Worm (Caenorhabditis elegans) whole organism, young adult: ENCODE results near the gene psd-1.

Experiments used
- D2030.7 ChIP-seq: fragments of 200-800 bp; sonication (Bioruptor generic); IDR thresholded peaks from 2 replicates; pipeline ENCODE4 v1.3.6; 2022; ENCODE audit warnings: missing genetic modification reagents, missing genetic modification characterization, missing compliant biosample characterization
- F37B4.10 ChIP-seq: fragments of 200-800 bp; sonication (Bioruptor generic); IDR thresholded peaks from 2 replicates; pipeline ENCODE4 v1.3.6; 2022; ENCODE audit warnings: missing genetic modification characterization, missing compliant biosample characterization
- F57A8.1 ChIP-seq: fragments of 200-800 bp; sonication (Bioruptor generic); optimal IDR thresholded peaks from 2 replicates; lab custom pipeline; 2018; ENCODE audit warnings: mild to moderate bottlenecking, missing genetic modification characterization, moderate library complexity, missing compliant biosample characterization
- K12H6.12 ChIP-seq: fragments of 200-800 bp; sonication (Bioruptor generic); optimal IDR thresholded peaks from 2 replicates; lab custom pipeline; 2018; ENCODE audit warnings: mild to moderate bottlenecking, missing genetic modification characterization, missing compliant biosample characterization
- ZK185.1 ChIP-seq: sonication (generic microtip); optimal IDR thresholded peaks from 2 replicates; lab custom pipeline; 2016; ENCODE audit warnings: mild to moderate bottlenecking, missing genetic modification characterization, missing compliant biosample characterization; ENCODE audit not compliant: poor library complexity, severe bottlenecking
- akir-1 ChIP-seq: fragments of 200-800 bp; sonication (Bioruptor generic); optimal IDR thresholded peaks from 2 replicates; lab custom pipeline; 2018; ENCODE audit warnings: mild to moderate bottlenecking, missing genetic modification characterization, moderate library complexity, missing compliant biosample characterization
- aptf-3 ChIP-seq: fragments of 200-800 bp; sonication (Bioruptor generic); IDR thresholded peaks from 2 replicates; pipeline ENCODE4 v1.3.6; 2022; ENCODE audit warnings: missing genetic modification characterization, missing compliant biosample characterization
- attf-3 ChIP-seq: fragments of 200-800 bp; sonication (Bioruptor generic); conservative IDR thresholded peaks from 2 replicates; pipeline ENCODE4 v1.3.6; 2022; ENCODE audit warnings: missing genetic modification reagents, missing genetic modification characterization, missing compliant biosample characterization
- attf-6 ChIP-seq: fragments of 200-800 bp; sonication (Bioruptor generic); IDR thresholded peaks from 2 replicates; pipeline ENCODE4 v1.3.6; 2022; ENCODE audit warnings: missing genetic modification reagents, missing genetic modification characterization, missing compliant biosample characterization
- ceh-40 ChIP-seq: fragments of 200-800 bp; sonication (Bioruptor generic); IDR thresholded peaks from 2 replicates; pipeline ENCODE4 v1.3.6; 2022; ENCODE audit warnings: missing genetic modification characterization, missing compliant biosample characterization
- ceh-91 ChIP-seq: fragments of 200-800 bp; sonication (Bioruptor generic); IDR thresholded peaks from 2 replicates; pipeline ENCODE4 v1.3.6; 2022; ENCODE audit warnings: missing genetic modification reagents, missing genetic modification characterization, missing compliant biosample characterization
- dpff-1 ChIP-seq: sonication (generic microtip); optimal IDR thresholded peaks from 2 replicates; lab custom pipeline; 2017; ENCODE audit warnings: mild to moderate bottlenecking, missing genetic modification characterization, missing compliant biosample characterization
- egl-18 ChIP-seq: fragments of 200-800 bp; sonication (Bioruptor generic); IDR thresholded peaks from 2 replicates; pipeline ENCODE4 v1.3.6; 2022; ENCODE audit warnings: missing genetic modification reagents, missing genetic modification characterization, missing compliant biosample characterization
- ekl-4 ChIP-seq: fragments of 200-800 bp; sonication (Bioruptor generic); IDR thresholded peaks from 2 replicates; pipeline ENCODE4 v1.3.6; 2022; ENCODE audit warnings: missing genetic modification reagents, missing genetic modification characterization, missing compliant biosample characterization
- ets-4 ChIP-seq: fragments of 200-800 bp; sonication (Bioruptor generic); optimal IDR thresholded peaks from 2 replicates; lab custom pipeline; 2018; ENCODE audit warnings: mild to moderate bottlenecking, missing genetic modification characterization, missing compliant biosample characterization
- gei-17 ChIP-seq: fragments of 200-800 bp; sonication (Bioruptor generic); optimal IDR thresholded peaks from 2 replicates; lab custom pipeline; 2018; ENCODE audit warnings: mild to moderate bottlenecking, missing genetic modification characterization, missing compliant biosample characterization
- hlh-26 ChIP-seq: fragments of 200-800 bp; sonication (Bioruptor generic); conservative IDR thresholded peaks from 2 replicates; pipeline ENCODE4 v1.3.6; 2022; ENCODE audit warnings: missing genetic modification reagents, missing genetic modification characterization, missing compliant biosample characterization
- hmg-1.2 ChIP-seq: fragments of 200-800 bp; sonication (Bioruptor generic); IDR thresholded peaks from 2 replicates; pipeline ENCODE4 v1.3.6; 2022; ENCODE audit warnings: missing genetic modification reagents, missing genetic modification characterization, missing compliant biosample characterization
- hmg-20 ChIP-seq: fragments of 200-800 bp; sonication (Bioruptor generic); IDR thresholded peaks from 2 replicates; pipeline ENCODE4 v1.3.6; 2022; ENCODE audit warnings: missing genetic modification reagents, missing genetic modification characterization, missing compliant biosample characterization
- lsy-27 ChIP-seq: sonication (generic microtip); optimal IDR thresholded peaks from 2 replicates; lab custom pipeline; 2017; ENCODE audit warnings: missing genetic modification characterization, mild to moderate bottlenecking, missing compliant biosample characterization, antibody characterized with exemption, missing genotype, borderline replicate concordance; ENCODE audit not compliant: insufficient read depth
- madf-10 ChIP-seq: sonication (generic microtip); optimal IDR thresholded peaks from 2 replicates; lab custom pipeline; 2016; ENCODE audit warnings: mild to moderate bottlenecking, missing genetic modification characterization, missing compliant biosample characterization
- madf-3 ChIP-seq: fragments of 200-800 bp; sonication (Bioruptor generic); IDR thresholded peaks from 2 replicates; pipeline ENCODE4 v1.3.6; 2022; ENCODE audit warnings: missing genetic modification reagents, missing genetic modification characterization, missing compliant biosample characterization
- madf-6 ChIP-seq: fragments of 200-800 bp; sonication (Bioruptor generic); IDR thresholded peaks from 2 replicates; pipeline ENCODE4 v1.3.6; 2022; ENCODE audit warnings: missing genetic modification reagents, missing genetic modification characterization, missing compliant biosample characterization
- mes-4 ChIP-seq: sonication (generic microtip); optimal IDR thresholded peaks from 2 replicates; lab custom pipeline; 2016; ENCODE audit warnings: missing genotype, missing genetic modification characterization, missing compliant biosample characterization
- nhr-80 ChIP-seq: sonication (generic microtip); optimal IDR thresholded peaks from 2 replicates; lab custom pipeline; 2016; ENCODE audit warnings: missing genetic modification characterization, missing compliant biosample characterization
- pbrm-1 ChIP-seq: fragments of 200-800 bp; sonication (Bioruptor generic); IDR thresholded peaks from 2 replicates; pipeline ENCODE4 v1.3.6; 2022; ENCODE audit warnings: missing genetic modification reagents, missing genetic modification characterization, missing compliant biosample characterization
- pha-4 ChIP-seq: fragments of 150-350 bp; sonication (generic microtip); optimal IDR thresholded peaks from 2 replicates; lab custom pipeline; 2014; ENCODE audit warnings: missing biosample characterization, missing genetic modification reagents, missing genetic modification characterization
- rec-8 ChIP-seq, 2 experiments: sonication (generic microtip); optimal IDR thresholded peaks; 2 replicates each; lab custom pipeline; 2016; ENCODE audit warnings: mild to moderate bottlenecking in 2 of 2, missing genetic modification characterization in 2 of 2, missing genetic modification reagents in 2 of 2, missing genotype in 2 of 2, missing biosample characterization in 1 of 2, missing compliant biosample characterization in 1 of 2, moderate library complexity in 1 of 2
- sdz-38 ChIP-seq: sonication (generic microtip); optimal IDR thresholded peaks from 2 replicates; lab custom pipeline; 2016; ENCODE audit warnings: missing genotype, missing genetic modification characterization, missing compliant biosample characterization
- snpc-1.1 ChIP-seq: sonication (generic microtip); optimal IDR thresholded peaks from 2 replicates; lab custom pipeline; 2017; ENCODE audit warnings: missing genetic modification characterization, mild to moderate bottlenecking, missing compliant biosample characterization, antibody characterized with exemption, moderate library complexity, missing genotype, missing genetic modification reagents; ENCODE audit not compliant: insufficient read depth
- tbp1 ChIP-seq: fragments of 200-800 bp; sonication (Bioruptor generic); optimal IDR thresholded peaks from 2 replicates; lab custom pipeline; 2018; ENCODE audit warnings: mild to moderate bottlenecking, missing genetic modification characterization, missing compliant biosample characterization
- zfh-2 ChIP-seq: fragments of 200-800 bp; sonication (Bioruptor generic); conservative IDR thresholded peaks from 2 replicates; pipeline ENCODE4 v1.3.6; 2022; ENCODE audit warnings: missing genetic modification reagents, missing genetic modification characterization, missing compliant biosample characterization
- zim-3 ChIP-seq: sonication (generic microtip); optimal IDR thresholded peaks from 2 replicates; lab custom pipeline; 2017; ENCODE audit warnings: mild to moderate bottlenecking, missing genetic modification characterization, moderate library complexity, missing compliant biosample characterization

Gene psd-1

ce11 chrIII:7275296-7275695 is at the start of gene psd-1:
TSS of gene psd-1 (minus strand) at chrIII:7275396.
- no peak for TF ChIP-seq ekl-4 (GFP tag; lab: Robert Waterston, UW)
- no peak for TF ChIP-seq ZK185.1 (tag; lab: Kevin White, UChicago)

DNA sequence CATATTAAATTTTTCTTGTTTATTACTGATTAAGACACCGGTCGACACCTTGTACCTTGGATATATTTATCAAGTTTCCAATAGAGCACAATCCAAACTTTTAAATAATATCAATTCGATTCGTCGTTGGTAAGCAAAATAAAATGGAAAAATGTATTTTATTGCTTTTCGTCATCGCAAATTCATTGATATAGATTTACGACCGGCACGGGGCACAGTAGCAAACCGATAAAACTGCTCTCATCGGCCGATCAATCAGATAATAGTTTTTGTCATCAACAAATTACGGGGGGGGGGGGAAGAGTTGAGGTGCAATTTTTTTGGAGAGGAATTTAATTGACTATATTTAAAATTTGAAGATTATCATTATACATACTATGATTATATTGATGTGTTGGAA is 48.1 kb upstream of the psd-1 start:
- TF ChIP-seq hlh-26 (no peak), hmg-20 (GFP tag; lab: Robert Waterston, UW) (no peak), nhr-80 (tag; lab: Kevin White, UChicago) (peak; percentile 24), attf-6 (GFP tag; lab: Robert Waterston, UW) (no peak), aptf-3 (GFP tag; lab: Robert Waterston, UW) (no peak), hmg-1.2 (no peak)

- no peak for TF ChIP-seq ceh-91 (GFP tag; lab: Robert Waterston, UW)
- TF ChIP-seq pha-4, result peak; percentile 7
Observed at ce11 chrIII:7322018-7322417, 46.8 kb upstream of the psd-1 start.

- peak; percentile 30 for TF ChIP-seq nhr-80 (tag; lab: Kevin White, UChicago)
- no peak for TF ChIP-seq akir-1 (GFP tag; lab: Kevin White, UChicago)
- TF ChIP-seq F37B4.10 (GFP tag; lab: Robert Waterston, UW), result no peak
- no peak for TF ChIP-seq ceh-40 (GFP tag; lab: Robert Waterston, UW)
Observed at ce11 chrIII:7319390-7319789, 44.2 kb upstream of the psd-1 start, which contains the start of gene F56C9.8. TSS of gene F56C9.8 (minus strand) at chrIII:7319509.

- peak; percentile 63 for TF ChIP-seq nhr-80 (tag; lab: Kevin White, UChicago)
- no peak for TF ChIP-seq egl-18 (GFP tag; lab: Robert Waterston, UW)
- no peak for TF ChIP-seq mes-4
- no peak for TF ChIP-seq K12H6.12 (tag; lab: Kevin White, UChicago)
Observed at ce11 chrIII:7317354-7317753, 42.2 kb upstream of the psd-1 start.

- TF ChIP-seq nhr-80 (tag; lab: Kevin White, UChicago) (peak; percentile 75), madf-6 (no peak)
Observed at ce11 chrIII:7314927-7315547, 39.8 kb upstream of the psd-1 start, which contains the start of gene nspg-6. TSS of gene nspg-6 (minus strand) at chrIII:7314977.

DNA sequence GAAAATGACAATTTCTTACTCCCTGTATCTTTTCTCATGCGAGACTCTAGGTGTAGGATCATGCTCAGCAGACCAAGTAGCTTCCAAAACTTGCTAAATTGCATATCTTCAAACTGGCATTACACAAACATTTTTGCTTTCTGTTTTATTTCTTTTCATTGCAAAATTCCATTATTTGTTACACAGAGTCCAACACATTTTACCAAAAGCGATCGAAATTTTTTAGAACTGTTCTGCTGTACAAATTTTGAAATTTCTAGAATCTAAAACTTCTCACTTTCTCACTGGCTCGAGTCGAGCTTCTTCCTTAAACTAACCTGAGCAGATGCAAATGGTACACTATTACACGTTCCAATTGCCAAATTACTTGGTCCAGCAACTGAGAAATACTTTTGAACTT is 39.3 kb upstream of the psd-1 start:
- no peak for TF ChIP-seq rec-8 (tag; optimal IDR thresholded peaks at IDR 0.05; lab: Kevin White, UChicago)
- no peak for TF ChIP-seq attf-3 (GFP tag; lab: Robert Waterston, UW)
- no peak for TF ChIP-seq madf-10 (tag; lab: Kevin White, UChicago)
- TF ChIP-seq pbrm-1 (GFP tag; lab: Robert Waterston, UW), result no peak
- no peak for TF ChIP-seq ets-4 (GFP tag; lab: Kevin White, UChicago)
- TF ChIP-seq pha-4, result no peak
- no peak for TF ChIP-seq madf-3
- no peak for TF ChIP-seq akir-1 (GFP tag; lab: Kevin White, UChicago)
- no peak for TF ChIP-seq gei-17 (GFP tag; lab: Kevin White, UChicago)
- no peak for TF ChIP-seq D2030.7 (GFP tag; lab: Robert Waterston, UW)
- TF ChIP-seq sdz-38 (tag; lab: Kevin White, UChicago), result no peak
- TF ChIP-seq F57A8.1, result no peak
- no peak for TF ChIP-seq tbp1 (GFP tag; lab: Kevin White, UChicago)
- no peak for TF ChIP-seq zfh-2 (GFP tag; lab: Robert Waterston, UW)
- no peak for TF ChIP-seq dpff-1 (tag; lab: Kevin White, UChicago)
- no peak for TF ChIP-seq zim-3 (tag; lab: Kevin White, UChicago)
- no peak for TF ChIP-seq mes-4
- no peak for TF ChIP-seq lsy-27 (tag; lab: Kevin White, UChicago)
- TF ChIP-seq snpc-1.1 (tag; lab: Kevin White, UChicago), result no peak
